Worm (Caenorhabditis elegans) whole organism, L2 larva: ENCODE measurements around the gene F33A8.7.

ENCODE experiments used
- Y55F3AM.14 ChIP-seq: fragments of 200-800 bp; sonication (Bioruptor generic); optimal IDR thresholded peaks from 2 replicates; lab custom pipeline; 2018; ENCODE audit warnings: mild to moderate bottlenecking, missing genetic modification characterization, missing compliant biosample characterization
- ama-1 ChIP-seq: fragments of 150-350 bp; optimal IDR thresholded peaks from 2 replicates; lab custom pipeline; 2018; ENCODE audit warnings: inconsistent platforms
- ceh-82 ChIP-seq: fragments of 150-350 bp; optimal IDR thresholded peaks from 2 replicates; lab custom pipeline; 2014; ENCODE audit warnings: missing biosample characterization, missing genetic modification characterization
- mab-5 ChIP-seq: fragments of 150-350 bp; optimal IDR thresholded peaks from 2 replicates; lab custom pipeline; 2014; ENCODE audit warnings: missing biosample characterization, missing genetic modification characterization
- mdl-1 ChIP-seq, 2 experiments: fragments of 150-350 bp in 1 of 2; sonication (generic microtip) in 1 of 2; optimal IDR thresholded peaks; 2 replicates each; lab custom pipeline; 2017; ENCODE audit warnings: missing biosample characterization in 2 of 2, missing genetic modification characterization in 2 of 2
- nhr-11 ChIP-seq: fragments of 150-350 bp; optimal IDR thresholded peaks from 2 replicates; lab custom pipeline; 2014; ENCODE audit warnings: missing biosample characterization, missing genetic modification characterization
- nhr-12 ChIP-seq: fragments of 150-350 bp; optimal IDR thresholded peaks from 2 replicates; lab custom pipeline; 2014; ENCODE audit warnings: missing biosample characterization, missing genetic modification characterization
- nhr-23 ChIP-seq: fragments of 150-350 bp; optimal IDR thresholded peaks from 2 replicates; lab custom pipeline; 2014; ENCODE audit warnings: missing biosample characterization, missing genetic modification reagents, missing genetic modification characterization
- nhr-237 ChIP-seq: fragments of 150-350 bp; optimal IDR thresholded peaks from 2 replicates; lab custom pipeline; 2014; ENCODE audit warnings: missing biosample characterization, missing genetic modification characterization
- nhr-6 ChIP-seq: fragments of 150-350 bp; optimal IDR thresholded peaks from 2 replicates; lab custom pipeline; 2014; ENCODE audit warnings: missing biosample characterization, missing genetic modification characterization
- unc-55 ChIP-seq: fragments of 150-350 bp; sonication (generic microtip); optimal IDR thresholded peaks from 3 replicates; lab custom pipeline; 2014; ENCODE audit warnings: missing biosample characterization, missing genetic modification reagents, missing genetic modification characterization

DNA sequence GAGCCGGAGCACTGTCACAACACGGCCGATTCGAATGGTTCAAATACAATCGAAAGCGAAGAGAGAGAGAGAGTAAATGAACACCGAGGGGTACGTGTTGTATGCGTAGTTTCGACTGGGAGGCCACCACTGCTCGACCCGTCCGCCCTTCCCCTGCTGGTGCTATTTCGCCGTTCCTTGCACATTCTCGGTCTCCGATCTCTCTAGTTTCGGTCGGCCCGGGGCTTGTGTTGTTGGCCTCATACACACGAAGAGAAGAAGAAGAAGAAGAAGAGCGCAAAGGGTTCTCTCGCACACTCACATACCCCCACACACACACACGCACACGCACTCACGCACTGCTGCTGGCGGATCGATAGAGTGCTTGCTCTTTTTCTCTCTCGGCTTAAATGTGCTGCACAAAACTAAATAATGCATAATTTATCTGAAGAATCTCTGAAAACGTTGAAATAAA, 17.4 kb upstream of the F33A8.7 start:
- TF ChIP-seq nhr-6 (tag; lab: Kevin White, UChicago) (no peak), nhr-237 (tag; lab: Kevin White, UChicago) (no peak), mdl-1 (tag; optimal IDR thresholded peaks at IDR 0.05; lab: Kevin White, UChicago) (peak; percentile 42 to 47), nhr-12 (tag; lab: Kevin White, UChicago) (no peak), ama-1 (lab: Kevin White, UChicago) (peak; percentile 66), nhr-23 (no peak), nhr-11 (tag; lab: Kevin White, UChicago) (no peak), Y55F3AM.14 (peak; percentile 2), ceh-82 (tag; lab: Kevin White, UChicago) (no peak), mab-5 (tag; lab: Kevin White, UChicago) (peak; percentile 2), unc-55 (GFP tag; lab: Kevin White, UChicago) (peak; percentile 94)
